Worm (Caenorhabditis elegans): ENCODE results near the gene wip-1.
A peak's percentile ranks its signal among the peaks of the same experiment; 100 is the strongest.

wip-1 gene

ce11 chrIII:5027219-5027618 is 8.8 kb downstream of the wip-1 start:
- no peak for TF ChIP-seq bed-3 (GFP tag; optimal IDR thresholded peaks at IDR 0.05)
- TF ChIP-seq zip-8 (tag; optimal IDR thresholded peaks at IDR 0.05), result no peak
- TF ChIP-seq ceh-39 (tag; optimal IDR thresholded peaks at IDR 0.05), result no peak
- no peak for TF ChIP-seq pha-4 (tag; optimal IDR thresholded peaks at IDR 0.05)
- no peak for TF ChIP-seq lin-13 (tag; optimal IDR thresholded peaks at IDR 0.05)
- no peak for TF ChIP-seq lsy-2 (tag; optimal IDR thresholded peaks at IDR 0.05)
- TF ChIP-seq ceh-43 (GFP tag; optimal IDR thresholded peaks at IDR 0.05), result no peak
- TF ChIP-seq hlh-1 (tag; optimal IDR thresholded peaks at IDR 0.05), result no peak
- no peak for TF ChIP-seq unc-39 (tag; optimal IDR thresholded peaks at IDR 0.05)
- peak; percentile 8 for TF ChIP-seq mls-2 (tag; optimal IDR thresholded peaks at IDR 0.05)
- no peak for TF ChIP-seq unc-62 (GFP tag; optimal IDR thresholded peaks at IDR 0.05)
- no peak for TF ChIP-seq mab-5 (tag; optimal IDR thresholded peaks at IDR 0.05)
- TF ChIP-seq flh-1 (GFP tag; optimal IDR thresholded peaks at IDR 0.05), result no peak
- no peak for TF ChIP-seq ztf-11 (tag; optimal IDR thresholded peaks at IDR 0.05)
- no peak for TF ChIP-seq unc-120 (tag; optimal IDR thresholded peaks at IDR 0.05; ENCODE audit: poor library complexity, severe bottlenecking)
- TF ChIP-seq M03D4.4 (tag; optimal IDR thresholded peaks at IDR 0.05), result peak; percentile 37
- TF ChIP-seq ham-2 (GFP tag; optimal IDR thresholded peaks at IDR 0.05), result no peak
- TF ChIP-seq elt-3 (tag; optimal IDR thresholded peaks at IDR 0.05), result no peak
- TF ChIP-seq nhr-28 (tag; optimal IDR thresholded peaks at IDR 0.05), result no peak
- TF ChIP-seq cnd-1 (tag; optimal IDR thresholded peaks at IDR 0.05), result no peak
- no peak for TF ChIP-seq drap-1 (GFP tag; optimal IDR thresholded peaks at IDR 0.05)
- TF ChIP-seq nhr-237 (tag; optimal IDR thresholded peaks at IDR 0.05), result no peak
- TF ChIP-seq sptf-1 (tag; optimal IDR thresholded peaks at IDR 0.05), result peak; percentile 51
- no peak for TF ChIP-seq ces-1 (GFP tag; optimal IDR thresholded peaks at IDR 0.05)
- TF ChIP-seq nhr-76 (tag; optimal IDR thresholded peaks at IDR 0.05), result no peak
- TF ChIP-seq elt-1 (tag; optimal IDR thresholded peaks at IDR 0.05; ENCODE audit: borderline replicate concordance, insufficient read depth), result no peak
- peak; percentile 49 for TF ChIP-seq ceh-83 (GFP tag; optimal IDR thresholded peaks at IDR 0.05)
- no peak for TF ChIP-seq lin-32 (GFP tag; optimal IDR thresholded peaks at IDR 0.05)
- TF ChIP-seq snpc-4 (tag; optimal IDR thresholded peaks at IDR 0.05), result no peak
- TF ChIP-seq blmp-1 (tag; optimal IDR thresholded peaks at IDR 0.05), result no peak
- TF ChIP-seq nhr-12 (tag; optimal IDR thresholded peaks at IDR 0.05), result no peak
- peak; percentile 13 for TF ChIP-seq tbx-8 (GFP tag; optimal IDR thresholded peaks at IDR 0.05)
- TF ChIP-seq nhr-2 (tag; optimal IDR thresholded peaks at IDR 0.05), result no peak
- no peak for TF ChIP-seq mep-1 (tag; optimal IDR thresholded peaks at IDR 0.05)
- no peak for TF ChIP-seq sem-2 (GFP tag; optimal IDR thresholded peaks at IDR 0.05)

DNA sequence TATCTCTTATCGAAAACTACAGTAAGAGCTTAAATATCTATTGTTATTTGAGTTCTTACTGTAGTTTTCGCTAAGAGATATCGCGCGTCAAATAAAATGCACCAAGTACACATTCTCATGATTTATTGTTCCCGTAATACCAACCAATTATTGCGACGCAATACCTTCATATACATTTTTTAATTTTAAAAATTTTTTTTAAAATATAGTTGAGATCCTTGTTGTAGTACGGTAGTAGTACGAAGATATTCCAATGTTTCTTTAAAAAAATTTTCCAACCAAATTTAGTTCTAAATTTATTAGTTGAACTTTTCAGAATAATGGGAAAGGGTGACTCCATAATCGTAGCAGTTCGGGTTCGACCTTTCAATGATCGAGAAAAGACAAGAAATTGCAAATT is 12.2 kb downstream of the wip-1 start, which contains the start of gene klp-6:
Gene klp-6, plus strand, starts transcription at position 301 of the 400 bp plus-strand sequence.
- no peak for TF ChIP-seq unc-62 (GFP tag; optimal IDR thresholded peaks at IDR 0.05)
- no peak for TF ChIP-seq ceh-43 (GFP tag; optimal IDR thresholded peaks at IDR 0.05)
- TF ChIP-seq bed-3 (GFP tag; optimal IDR thresholded peaks at IDR 0.05), result no peak
- TF ChIP-seq nhr-237 (tag; optimal IDR thresholded peaks at IDR 0.05), result no peak

DNA sequence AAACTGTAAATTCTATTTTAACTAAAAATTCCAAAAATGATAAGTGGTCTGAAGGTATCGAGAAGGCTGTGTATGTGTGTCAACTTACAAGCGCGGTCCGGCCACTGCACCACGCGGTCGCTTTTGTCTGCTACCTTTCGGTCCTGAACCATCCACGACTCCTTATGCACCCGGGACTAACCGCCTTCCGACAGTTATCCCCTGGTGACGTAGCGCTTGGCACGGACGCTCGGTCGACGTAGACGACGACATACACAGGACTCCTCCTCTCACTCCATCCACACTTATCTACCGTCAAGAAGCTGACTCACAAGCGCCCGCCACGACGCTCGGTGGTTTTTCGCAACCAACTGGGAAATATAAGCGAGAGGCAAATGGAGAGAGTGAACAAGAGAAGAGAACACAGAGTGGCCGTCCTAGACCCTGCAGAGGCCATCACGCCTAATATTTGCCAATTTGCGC is 13.0 kb downstream of the wip-1 start:
- TF ChIP-seq lsy-2 (tag; optimal IDR thresholded peaks at IDR 0.05), result peak; percentile 63
- TF ChIP-seq unc-120 (tag; optimal IDR thresholded peaks at IDR 0.05; ENCODE audit: poor library complexity, severe bottlenecking), result peak; percentile 84
- TF ChIP-seq elt-3 (tag; optimal IDR thresholded peaks at IDR 0.05), result peak; percentile 28
- TF ChIP-seq pha-4 (tag; optimal IDR thresholded peaks at IDR 0.05), result peak; percentile 39
- TF ChIP-seq sem-2 (GFP tag; optimal IDR thresholded peaks at IDR 0.05), result peak; percentile 82
- peak; percentile 96 for TF ChIP-seq mls-2 (tag; optimal IDR thresholded peaks at IDR 0.05)
- peak; percentile 1 for TF ChIP-seq unc-39 (tag; optimal IDR thresholded peaks at IDR 0.05)
- TF ChIP-seq mep-1 (tag; optimal IDR thresholded peaks at IDR 0.05), result peak; percentile 70
- TF ChIP-seq ceh-43 (GFP tag; optimal IDR thresholded peaks at IDR 0.05), result peak; percentile 90
- TF ChIP-seq nhr-2 (tag; optimal IDR thresholded peaks at IDR 0.05), result peak; percentile 78
- peak; percentile 77 for TF ChIP-seq lin-32 (GFP tag; optimal IDR thresholded peaks at IDR 0.05)
- TF ChIP-seq sptf-1 (tag; optimal IDR thresholded peaks at IDR 0.05), result peak; percentile 94
- peak; percentile 64 for TF ChIP-seq nhr-237 (tag; optimal IDR thresholded peaks at IDR 0.05)
- TF ChIP-seq bed-3 (GFP tag; optimal IDR thresholded peaks at IDR 0.05), result peak; percentile 81
- TF ChIP-seq unc-62 (GFP tag; optimal IDR thresholded peaks at IDR 0.05), result peak; percentile 44
- peak; percentile 70 for TF ChIP-seq ztf-11 (tag; optimal IDR thresholded peaks at IDR 0.05)
- peak; percentile 91 for TF ChIP-seq ceh-83 (GFP tag; optimal IDR thresholded peaks at IDR 0.05)
- TF ChIP-seq drap-1 (GFP tag; optimal IDR thresholded peaks at IDR 0.05), result peak; percentile 91
- peak; percentile 93 for TF ChIP-seq ham-2 (GFP tag; optimal IDR thresholded peaks at IDR 0.05)
- peak; percentile 91 for TF ChIP-seq M03D4.4 (tag; optimal IDR thresholded peaks at IDR 0.05)
- TF ChIP-seq tbx-8 (GFP tag; optimal IDR thresholded peaks at IDR 0.05), result peak; percentile 66
- TF ChIP-seq cnd-1 (tag; optimal IDR thresholded peaks at IDR 0.05), result peak; percentile 89
- peak; percentile 72 for TF ChIP-seq flh-1 (GFP tag; optimal IDR thresholded peaks at IDR 0.05)
- TF ChIP-seq nhr-12 (tag; optimal IDR thresholded peaks at IDR 0.05), result peak; percentile 18

Data from whole organism, mixed stage, embryonic.